Fruit fly (Drosophila melanogaster) whole organism, prepupa: ENCODE results near the gene blp.

Experiments
- Blimp-1 ChIP-seq: fragments of 200-800 bp; sonication (Bioruptor generic); optimal IDR thresholded peaks from 3 replicates; lab custom pipeline; 2017; ENCODE audit warnings: missing biosample characterization, missing genetic modification characterization, mild to moderate bottlenecking, moderate library complexity, missing genetic modification reagents
- CG10631 ChIP-seq: fragments of 200-800 bp; sonication (Bioruptor generic); optimal IDR thresholded peaks from 2 replicates; lab custom pipeline; 2016; ENCODE audit warnings: missing biosample characterization, missing genetic modification characterization
- CG10669 ChIP-seq: fragments of 200-800 bp; sonication (Bioruptor generic); optimal IDR thresholded peaks from 3 replicates; lab custom pipeline; 2018; ENCODE audit warnings: missing biosample characterization, mild to moderate bottlenecking, missing genetic modification characterization, moderate library complexity
- CG11762 ChIP-seq: fragments of 200-800 bp; sonication (Bioruptor generic); optimal IDR thresholded peaks from 3 replicates; lab custom pipeline; 2016; ENCODE audit warnings: missing biosample characterization, missing genetic modification characterization; ENCODE audit not compliant: insufficient read depth
- CG11902 ChIP-seq: fragments of 200-800 bp; sonication (Bioruptor generic); optimal IDR thresholded peaks from 3 replicates; lab custom pipeline; 2016; ENCODE audit warnings: missing biosample characterization, missing genetic modification characterization
- CG1621 ChIP-seq: fragments of 200-800 bp; sonication (Bioruptor generic); optimal IDR thresholded peaks from 3 replicates; lab custom pipeline; 2018; ENCODE audit warnings: missing biosample characterization, mild to moderate bottlenecking, missing genetic modification characterization
- CG16779 ChIP-seq: fragments of 200-800 bp; sonication (Bioruptor generic); optimal IDR thresholded peaks from 3 replicates; lab custom pipeline; 2017; ENCODE audit warnings: missing biosample characterization, mild to moderate bottlenecking, missing genetic modification characterization
- CG3032 ChIP-seq: fragments of 200-800 bp; optimal IDR thresholded peaks from 2 replicates; lab custom pipeline; 2019; ENCODE audit warnings: missing biosample characterization, mild to moderate bottlenecking, missing genetic modification characterization, moderate library complexity
- CG31627 ChIP-seq: fragments of 200-800 bp; sonication (Bioruptor generic); optimal IDR thresholded peaks from 3 replicates; lab custom pipeline; 2016; ENCODE audit warnings: missing biosample characterization, missing genetic modification characterization
- CG3919 ChIP-seq: fragments of 200-800 bp; sonication (Bioruptor generic); optimal IDR thresholded peaks from 3 replicates; lab custom pipeline; 2016; ENCODE audit warnings: missing biosample characterization, missing genetic modification characterization
- CG4318 ChIP-seq: fragments of 200-800 bp; sonication (Bioruptor generic); optimal IDR thresholded peaks from 3 replicates; lab custom pipeline; 2017; ENCODE audit warnings: missing biosample characterization, mild to moderate bottlenecking, missing genetic modification characterization
- CG6276 ChIP-seq: fragments of 200-800 bp; sonication (Bioruptor generic); optimal IDR thresholded peaks from 2 replicates; lab custom pipeline; 2017; ENCODE audit warnings: missing biosample characterization, mild to moderate bottlenecking, missing genetic modification characterization
- CG6792 ChIP-seq: fragments of 200-800 bp; sonication (Bioruptor generic); optimal IDR thresholded peaks from 3 replicates; lab custom pipeline; 2016; ENCODE audit warnings: missing biosample characterization, missing genetic modification characterization
- CG6808 ChIP-seq: fragments of 200-800 bp; sonication (Bioruptor generic); optimal IDR thresholded peaks from 3 replicates; lab custom pipeline; 2017; ENCODE audit warnings: missing biosample characterization, missing genetic modification characterization, mild to moderate bottlenecking, moderate library complexity, missing genetic modification reagents
- CG6854 ChIP-seq: fragments of 200-800 bp; sonication (Bioruptor generic); optimal IDR thresholded peaks from 2 replicates; lab custom pipeline; 2017; ENCODE audit warnings: missing biosample characterization, mild to moderate bottlenecking, missing genetic modification characterization
- CG7368 ChIP-seq: fragments of 200-800 bp; sonication (Bioruptor generic); optimal IDR thresholded peaks from 3 replicates; lab custom pipeline; 2016; ENCODE audit warnings: missing biosample characterization, missing genetic modification characterization
- CG8119 ChIP-seq: fragments of 200-800 bp; sonication (Bioruptor generic); IDR thresholded peaks from 3 replicates; pipeline ENCODE4 v1.3.6; 2022; ENCODE audit warnings: missing biosample characterization, missing genetic modification characterization
- CG8319 ChIP-seq: fragments of 200-800 bp; sonication (Bioruptor generic); optimal IDR thresholded peaks from 3 replicates; lab custom pipeline; 2016; ENCODE audit warnings: missing biosample characterization, missing genetic modification characterization
- CG8632 ChIP-seq: fragments of 200-800 bp; sonication (Bioruptor generic); optimal IDR thresholded peaks from 3 replicates; lab custom pipeline; 2016; ENCODE audit warnings: missing biosample characterization, missing genetic modification characterization
- CG9139 ChIP-seq: fragments of 200-800 bp; sonication (Bioruptor generic); optimal IDR thresholded peaks from 3 replicates; lab custom pipeline; 2017; ENCODE audit warnings: missing biosample characterization, mild to moderate bottlenecking, missing genetic modification characterization
- Eip75B ChIP-seq: fragments of 200-800 bp; sonication (Bioruptor generic); optimal IDR thresholded peaks from 3 replicates; lab custom pipeline; 2016; ENCODE audit warnings: missing biosample characterization, missing genetic modification characterization
- Eip78C ChIP-seq: fragments of 200-800 bp; sonication (Bioruptor generic); peaks from one replicate; lab custom pipeline; 2016; ENCODE audit warnings: missing biosample characterization, missing genetic modification characterization
- Ets21C ChIP-seq: fragments of 200-800 bp; sonication (Bioruptor generic); optimal IDR thresholded peaks from 3 replicates; lab custom pipeline; 2016; ENCODE audit warnings: missing biosample characterization, missing genetic modification characterization
- Hr38 ChIP-seq: sonication (Bioruptor generic); optimal IDR thresholded peaks from 2 replicates; lab custom pipeline; 2016; ENCODE audit warnings: missing biosample characterization, missing genetic modification characterization
- Hr4 ChIP-seq: fragments of 200-800 bp; sonication (Bioruptor generic); optimal IDR thresholded peaks from 3 replicates; lab custom pipeline; 2016; ENCODE audit warnings: missing biosample characterization, missing genetic modification characterization
- Lpt ChIP-seq: fragments of 200-800 bp; sonication (Bioruptor generic); optimal IDR thresholded peaks from 3 replicates; lab custom pipeline; 2016; ENCODE audit warnings: missing biosample characterization, missing genetic modification characterization
- Met ChIP-seq: fragments of 200-800 bp; sonication (Bioruptor generic); optimal IDR thresholded peaks from 3 replicates; lab custom pipeline; 2016; ENCODE audit warnings: missing biosample characterization, missing genetic modification characterization
- OdsH ChIP-seq: fragments of 200-800 bp; sonication (Bioruptor generic); optimal IDR thresholded peaks from 3 replicates; lab custom pipeline; 2016; ENCODE audit warnings: missing biosample characterization, missing genetic modification characterization
- Smox ChIP-seq: fragments of 200-800 bp; sonication (Bioruptor generic); optimal IDR thresholded peaks from 3 replicates; lab custom pipeline; 2016; ENCODE audit warnings: missing biosample characterization, missing genetic modification characterization
- Sox102F ChIP-seq: fragments of 200-800 bp; sonication (Bioruptor generic); optimal IDR thresholded peaks from 2 replicates; lab custom pipeline; 2016; ENCODE audit warnings: missing biosample characterization, mild to moderate bottlenecking, missing genetic modification characterization
- Sox14 ChIP-seq: fragments of 200-800 bp; sonication (Bioruptor generic); optimal IDR thresholded peaks from 3 replicates; lab custom pipeline; 2016; ENCODE audit warnings: missing biosample characterization, missing genetic modification characterization
- Sox15 ChIP-seq: fragments of 200-800 bp; sonication (Bioruptor generic); optimal IDR thresholded peaks from 3 replicates; lab custom pipeline; 2016; ENCODE audit warnings: missing biosample characterization, missing genetic modification characterization
- acj6 ChIP-seq: fragments of 200-800 bp; sonication (Bioruptor generic); optimal IDR thresholded peaks from 3 replicates; lab custom pipeline; 2016; ENCODE audit warnings: missing biosample characterization, missing genetic modification characterization
- cyc ChIP-seq: fragments of 200-800 bp; sonication (Bioruptor generic); optimal IDR thresholded peaks from 3 replicates; lab custom pipeline; 2016; ENCODE audit warnings: missing biosample characterization, missing genetic modification characterization
- dac ChIP-seq: fragments of 200-800 bp; sonication (Bioruptor generic); optimal IDR thresholded peaks from 2 replicates; lab custom pipeline; 2017; ENCODE audit warnings: missing biosample characterization, mild to moderate bottlenecking, missing genetic modification characterization
- dsx ChIP-seq: fragments of 200-800 bp; optimal IDR thresholded peaks from 3 replicates; lab custom pipeline; 2019; ENCODE audit warnings: missing biosample characterization, mild to moderate bottlenecking, missing genetic modification characterization, moderate library complexity; ENCODE audit not compliant: poor library complexity, severe bottlenecking
- eg ChIP-seq: fragments of 200-800 bp; sonication (Bioruptor generic); IDR thresholded peaks from 3 replicates; pipeline ENCODE4 v1.3.6; 2022; ENCODE audit warnings: missing biosample characterization, missing genetic modification characterization
- fd59A ChIP-seq: fragments of 200-800 bp; sonication (Bioruptor generic); optimal IDR thresholded peaks from 2 replicates; lab custom pipeline; 2017; ENCODE audit warnings: missing biosample characterization, mild to moderate bottlenecking, missing genetic modification characterization, missing genetic modification reagents
- fd85E ChIP-seq: fragments of 200-800 bp; sonication (Bioruptor generic); optimal IDR thresholded peaks from 3 replicates; lab custom pipeline; 2016; ENCODE audit warnings: missing biosample characterization, missing genetic modification characterization
- fkh ChIP-seq: fragments of 200-800 bp; sonication (Bioruptor generic); optimal IDR thresholded peaks from 3 replicates; lab custom pipeline; 2017; ENCODE audit warnings: missing biosample characterization, mild to moderate bottlenecking, missing genetic modification characterization, moderate library complexity
- lz ChIP-seq: fragments of 200-800 bp; sonication (Bioruptor generic); optimal IDR thresholded peaks from 3 replicates; lab custom pipeline; 2016; ENCODE audit warnings: missing biosample characterization, missing genetic modification characterization
- net ChIP-seq: fragments of 200-800 bp; sonication (Bioruptor generic); optimal IDR thresholded peaks from 3 replicates; lab custom pipeline; 2016; ENCODE audit warnings: missing biosample characterization, missing genetic modification characterization
- pdm3 ChIP-seq: fragments of 200-800 bp; sonication (Bioruptor generic); optimal IDR thresholded peaks from 3 replicates; lab custom pipeline; 2016; ENCODE audit warnings: missing biosample characterization, missing genetic modification characterization
- spab ChIP-seq: fragments of 200-800 bp; sonication (Bioruptor generic); optimal IDR thresholded peaks from 2 replicates; lab custom pipeline; 2017; ENCODE audit warnings: missing biosample characterization, mild to moderate bottlenecking, missing genetic modification characterization, missing genetic modification reagents
- ss ChIP-seq, 2 experiments: fragments of 200-800 bp; sonication (Bioruptor generic); optimal IDR thresholded peaks; 2 replicates in 1 of 2; 3 replicates in 1 of 2; lab custom pipeline; 2017 to 2018; ENCODE audit warnings: mild to moderate bottlenecking in 2 of 2, missing biosample characterization in 2 of 2, missing genetic modification characterization in 2 of 2, moderate library complexity in 1 of 2
- svp ChIP-seq: fragments of 200-800 bp; sonication (Bioruptor generic); peaks from one replicate; lab custom pipeline; 2016; ENCODE audit warnings: missing biosample characterization, missing genetic modification characterization
- topi ChIP-seq: fragments of 200-800 bp; sonication (Bioruptor generic); optimal IDR thresholded peaks from 3 replicates; lab custom pipeline; 2016; ENCODE audit warnings: missing biosample characterization, missing genetic modification characterization
- vri ChIP-seq: fragments of 200-800 bp; sonication (Bioruptor generic); optimal IDR thresholded peaks from 3 replicates; lab custom pipeline; 2016; ENCODE audit warnings: missing biosample characterization, mild to moderate bottlenecking, missing genetic modification characterization

blp gene

DNA sequence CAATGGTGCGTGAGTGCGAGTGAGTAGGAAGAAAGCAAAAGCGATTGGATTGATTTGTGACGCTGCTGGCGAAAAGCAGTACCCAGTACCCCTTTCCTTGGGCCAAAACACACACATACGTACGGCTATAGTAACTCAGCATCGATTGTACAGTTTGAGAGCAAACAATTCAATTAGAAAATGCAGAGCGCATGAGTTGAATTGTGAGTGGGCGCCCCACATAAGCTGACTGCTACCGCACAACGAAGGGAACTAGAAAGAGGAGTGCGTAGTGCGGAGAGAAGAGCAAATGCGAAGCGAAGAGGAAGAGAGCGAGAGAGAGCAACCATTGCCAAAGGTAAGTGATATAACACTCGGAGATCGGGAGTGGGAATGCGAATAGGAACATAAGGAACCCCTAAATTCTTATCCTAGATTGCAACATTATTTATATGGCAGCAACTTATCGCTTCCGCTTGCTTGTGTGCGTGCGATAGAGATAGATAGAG lies 39.9 kb downstream of the blp start:
- TF ChIP-seq CG4318 (GFP tag; lab: Kevin White, UChicago) (no peak), Sox15 (no peak), Blimp-1 (GFP tag; lab: Kevin White, UChicago) (peak; percentile 32), CG9139 (peak; percentile 42), CG1621 (tag; lab: Kevin White, UChicago) (peak; percentile 6), ss (GFP tag; optimal IDR thresholded peaks at IDR 0.05; lab: Kevin White, UChicago) (peak in 1 of 2 experiments; percentile 28), CG3919 (GFP tag; lab: Kevin White, UChicago) (peak; percentile 3), fkh (peak; percentile 72), Sox14 (GFP tag; lab: Kevin White, UChicago) (peak; percentile 38), CG11762 (GFP tag; lab: Kevin White, UChicago) (no peak), Met (GFP tag; lab: Kevin White, UChicago) (peak; percentile 16), Eip78C (GFP tag; lab: Kevin White, UChicago) (peak; percentile 24), Eip75B (GFP tag; lab: Kevin White, UChicago) (peak; percentile 25), dsx (peak; percentile 75), svp (GFP tag; lab: Kevin White, UChicago) (peak; percentile 84)

DNA sequence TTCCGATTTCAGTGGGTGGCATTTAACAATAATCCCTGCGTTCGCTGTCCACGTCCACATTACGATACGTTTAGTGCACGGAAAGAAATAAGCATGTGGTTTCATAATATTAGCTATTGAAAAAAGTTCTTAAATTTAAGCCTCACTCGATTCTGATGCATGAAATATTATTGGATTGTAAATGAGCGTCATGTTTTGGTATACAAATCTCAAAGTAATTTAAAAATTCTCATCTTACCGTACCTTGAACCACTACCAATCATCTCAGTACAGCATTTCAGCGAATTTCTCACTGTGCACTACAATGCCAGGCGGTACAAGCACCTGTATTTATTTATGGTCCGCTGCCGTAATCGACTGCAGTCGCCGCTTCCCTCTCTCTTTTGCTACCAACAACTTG lies 40.6 kb downstream of the blp start:
- TF ChIP-seq CG11762 (GFP tag; lab: Kevin White, UChicago) (peak; percentile 78), fd59A (GFP tag; lab: Kevin White, UChicago) (peak; percentile 77), dac (GFP tag; lab: Kevin White, UChicago) (peak; percentile 76), Lpt (GFP tag; lab: Kevin White, UChicago) (peak; percentile 86), CG7368 (GFP tag; lab: Kevin White, UChicago) (peak; percentile 59), topi (GFP tag; lab: Kevin White, UChicago) (peak; percentile 75), CG6854 (GFP tag; lab: Kevin White, UChicago) (no peak), CG3032 (tag; lab: Kevin White, UChicago) (peak; percentile 66), CG8632 (GFP tag; lab: Kevin White, UChicago) (peak; percentile 74), svp (GFP tag; lab: Kevin White, UChicago) (peak; percentile 55), lz (GFP tag; lab: Kevin White, UChicago) (peak; percentile 70), CG3919 (GFP tag; lab: Kevin White, UChicago) (peak; percentile 83), fkh (no peak), Hr38 (GFP tag; lab: Kevin White, UChicago) (peak; percentile 47), Hr4 (GFP tag; lab: Kevin White, UChicago) (peak; percentile 90), OdsH (GFP tag; lab: Kevin White, UChicago) (peak; percentile 89), net (GFP tag; lab: Kevin White, UChicago) (peak; percentile 90), CG10669 (GFP tag; lab: Kevin White, UChicago) (no peak), CG8119 (GFP tag; lab: Robert Waterston, UW) (no peak), CG10631 (GFP tag; lab: Kevin White, UChicago) (peak; percentile 74), CG8319 (GFP tag; lab: Kevin White, UChicago) (peak; percentile 49), CG6808 (GFP tag; lab: Kevin White, UChicago) (peak; percentile 61), vri (GFP tag; lab: Kevin White, UChicago) (peak; percentile 84), Met (GFP tag; lab: Kevin White, UChicago) (peak; percentile 79), CG31627 (peak; percentile 84), dsx (no peak), Ets21C (GFP tag; lab: Kevin White, UChicago) (peak; percentile 72), eg (GFP tag; lab: Robert Waterston, UW) (no peak), CG11902 (peak; percentile 51), Blimp-1 (GFP tag; lab: Kevin White, UChicago) (peak; percentile 29), Smox (GFP tag; lab: Kevin White, UChicago) (peak; percentile 79), Sox14 (GFP tag; lab: Kevin White, UChicago) (peak; percentile 83), CG16779 (tag; lab: Kevin White, UChicago) (peak; percentile 40), CG6792 (peak; percentile 80), cyc (GFP tag; lab: Kevin White, UChicago) (peak; percentile 73), fd85E (peak; percentile 14), CG1621 (tag; lab: Kevin White, UChicago) (no peak), Sox102F (GFP tag; lab: Kevin White, UChicago) (peak; percentile 78), acj6 (GFP tag; lab: Kevin White, UChicago) (peak; percentile 88), pdm3 (GFP tag; lab: Kevin White, UChicago) (peak; percentile 87), Sox15 (peak; percentile 74), CG6276 (GFP tag; lab: Kevin White, UChicago) (peak; percentile 86), spab (peak; percentile 60)
